Worm (Caenorhabditis elegans) whole organism, late embryonic: ENCODE measurements around the gene puf-8.

Experiments used
- ceh-30 ChIP-seq: fragments of 150-350 bp; optimal IDR thresholded peaks from 2 replicates; lab custom pipeline; 2014; ENCODE audit warnings: missing biosample characterization, missing genetic modification characterization
- dve-1 ChIP-seq: sonication (generic microtip); optimal IDR thresholded peaks from 2 replicates; lab custom pipeline; 2017; ENCODE audit warnings: antibody characterized with exemption, mild to moderate bottlenecking, missing genetic modification characterization, missing compliant biosample characterization
- ets-4 ChIP-seq: sonication (generic microtip); optimal IDR thresholded peaks from 2 replicates; lab custom pipeline; 2016; ENCODE audit warnings: missing genetic modification characterization, missing compliant biosample characterization
- eyg-1 ChIP-seq: sonication (generic microtip); optimal IDR thresholded peaks from 2 replicates; lab custom pipeline; 2016; ENCODE audit warnings: missing genotype, missing genetic modification characterization, missing compliant biosample characterization
- hlh-13 ChIP-seq: fragments of 200-800 bp; sonication (Bioruptor generic); optimal IDR thresholded peaks from 2 replicates; lab custom pipeline; 2018; ENCODE audit warnings: mild to moderate bottlenecking, missing genetic modification characterization, missing compliant biosample characterization
- mec-3 ChIP-seq: sonication (generic microtip); optimal IDR thresholded peaks from 2 replicates; lab custom pipeline; 2016; ENCODE audit warnings: borderline replicate concordance, missing genetic modification characterization, missing compliant biosample characterization
- pqm-1 ChIP-seq: sonication (generic microtip); optimal IDR thresholded peaks from 2 replicates; lab custom pipeline; 2016; ENCODE audit warnings: missing genetic modification characterization, missing compliant biosample characterization
- pros-1 ChIP-seq: fragments of 150-350 bp; optimal IDR thresholded peaks from 2 replicates; lab custom pipeline; 2014; ENCODE audit warnings: missing biosample characterization, missing genetic modification reagents, missing genetic modification characterization
- rnt-1 ChIP-seq: sonication (generic microtip); optimal IDR thresholded peaks from 2 replicates; lab custom pipeline; 2016; ENCODE audit warnings: missing genetic modification characterization, missing compliant biosample characterization
- sox-2 ChIP-seq: fragments of 200-800 bp; sonication (Bioruptor generic); IDR thresholded peaks from 2 replicates; pipeline ENCODE4 v1.3.6; 2022; ENCODE audit warnings: missing genetic modification reagents, missing genetic modification characterization, missing compliant biosample characterization
- tbx-2 ChIP-seq: sonication (generic microtip); optimal IDR thresholded peaks from 2 replicates; lab custom pipeline; 2016; ENCODE audit warnings: missing genetic modification characterization, missing compliant biosample characterization
- zip-5 ChIP-seq: sonication (generic microtip); optimal IDR thresholded peaks from 2 replicates; lab custom pipeline; 2016; ENCODE audit warnings: missing genetic modification characterization, missing compliant biosample characterization

ce11 chrII:7289923-7290476 lies 8.0 kb downstream of the puf-8 start, which contains the start of gene C30G12.2:
- TF ChIP-seq mec-3 (tag; lab: Kevin White, UChicago) (no peak), hlh-13 (GFP tag; lab: Kevin White, UChicago) (no peak), ceh-30 (no peak), rnt-1 (tag; lab: Kevin White, UChicago) (no peak), tbx-2 (no peak), ets-4 (tag; lab: Kevin White, UChicago) (no peak), zip-5 (tag; lab: Kevin White, UChicago) (no peak), pqm-1 (no peak), sox-2 (no peak), dve-1 (no peak), eyg-1 (tag; lab: Kevin White, UChicago) (no peak), pros-1 (no peak)
